Fruit fly (Drosophila melanogaster) whole organism, embryonic: ENCODE data around the gene CG7878.

ENCODE experiments used
- Atf6 ChIP-seq: fragments of 200-800 bp; sonication (Bioruptor generic); IDR thresholded peaks from 2 replicates; pipeline ENCODE4 v1.3.6; 2022; ENCODE audit warnings: missing biosample characterization, missing genetic modification characterization
- Awh ChIP-seq: fragments of 200-800 bp; sonication (Bioruptor generic); IDR thresholded peaks from 2 replicates; pipeline ENCODE4, ENCODE4 v1.3.6; 2022; ENCODE audit warnings: missing biosample characterization, missing genetic modification characterization
- B-H1 ChIP-seq: fragments of 200-800 bp; sonication (Bioruptor generic); IDR thresholded peaks from 3 replicates; pipeline ENCODE4 v1.3.6; 2022; ENCODE audit warnings: missing biosample characterization, missing genetic modification characterization
- Bteb2 ChIP-seq: fragments of 200-800 bp; sonication (Bioruptor generic); optimal IDR thresholded peaks from 2 replicates; lab custom pipeline; 2016; ENCODE audit warnings: missing biosample characterization, missing genetic modification characterization
- CG10431 ChIP-seq: fragments of 200-800 bp; sonication (Bioruptor generic); optimal IDR thresholded peaks from 3 replicates; lab custom pipeline; 2018; ENCODE audit warnings: missing biosample characterization, mild to moderate bottlenecking, missing genetic modification characterization
- CG13287 ChIP-seq: fragments of 200-800 bp; sonication (Bioruptor generic); IDR thresholded peaks from 2 replicates; pipeline ENCODE4 v1.3.6; 2022; ENCODE audit warnings: missing biosample characterization, missing genetic modification characterization; ENCODE audit not compliant: partially characterized antibody
- CG13424 ChIP-seq: fragments of 200-800 bp; sonication (Bioruptor generic); optimal IDR thresholded peaks from 2 replicates; lab custom pipeline; 2019; ENCODE audit warnings: missing biosample characterization, mild to moderate bottlenecking, missing genetic modification characterization, moderate library complexity
- CG15073 ChIP-seq: fragments of 200-800 bp; sonication (Bioruptor generic); optimal IDR thresholded peaks from 2 replicates; lab custom pipeline; 2016; ENCODE audit warnings: missing biosample characterization, missing genetic modification characterization
- CG15601 ChIP-seq: fragments of 200-800 bp; sonication (Bioruptor generic); optimal IDR thresholded peaks from 3 replicates; lab custom pipeline; 2019; ENCODE audit warnings: missing biosample characterization, mild to moderate bottlenecking, missing genetic modification characterization, moderate library complexity
- CG17361 ChIP-seq: fragments of 200-800 bp; sonication (Bioruptor generic); IDR thresholded peaks from 3 replicates; pipeline ENCODE4 v1.3.6; 2022; ENCODE audit warnings: missing biosample characterization, missing genetic modification characterization
- CG18599 ChIP-seq: fragments of 200-800 bp; sonication (Bioruptor generic); optimal IDR thresholded peaks from 3 replicates; lab custom pipeline; 2017; ENCODE audit warnings: missing biosample characterization, missing genetic modification characterization, mild to moderate bottlenecking, moderate library complexity, missing genetic modification reagents
- CG2678 ChIP-seq: fragments of 200-800 bp; sonication (Bioruptor generic); optimal IDR thresholded peaks from 3 replicates; lab custom pipeline; 2019; ENCODE audit warnings: missing biosample characterization, mild to moderate bottlenecking, missing genetic modification characterization, moderate library complexity
- CG2712 ChIP-seq: fragments of 200-800 bp; optimal IDR thresholded peaks from 3 replicates; lab custom pipeline; 2019; ENCODE audit warnings: missing biosample characterization, mild to moderate bottlenecking, missing genetic modification characterization, moderate library complexity
- CG3995 ChIP-seq: fragments of 200-800 bp; sonication (Bioruptor generic); optimal IDR thresholded peaks from 3 replicates; lab custom pipeline; 2016; ENCODE audit warnings: missing biosample characterization, missing genetic modification characterization
- CG4282 ChIP-seq: fragments of 200-800 bp; sonication (Bioruptor generic); optimal IDR thresholded peaks from 2 replicates; lab custom pipeline; 2016; ENCODE audit warnings: missing biosample characterization, missing genetic modification characterization
- CG4424 ChIP-seq: fragments of 200-800 bp; sonication (Bioruptor generic); optimal IDR thresholded peaks from 3 replicates; lab custom pipeline; 2016; ENCODE audit warnings: missing biosample characterization, missing genetic modification characterization
- CG7271 ChIP-seq: fragments of 200-800 bp; sonication (Bioruptor generic); optimal IDR thresholded peaks from 2 replicates; lab custom pipeline; 2018; ENCODE audit warnings: missing biosample characterization, mild to moderate bottlenecking, missing genetic modification characterization, moderate library complexity
- CG7372 ChIP-seq: fragments of 200-800 bp; sonication (Bioruptor generic); IDR thresholded peaks from 2 replicates; pipeline ENCODE4 v1.3.6; 2022; ENCODE audit warnings: missing biosample characterization, missing genetic modification characterization
- CG7556 ChIP-seq: fragments of 200-800 bp; sonication (Bioruptor generic); optimal IDR thresholded peaks from 2 replicates; lab custom pipeline; 2017; ENCODE audit warnings: missing biosample characterization, mild to moderate bottlenecking, missing genetic modification characterization
- CG7928 ChIP-seq: fragments of 200-800 bp; sonication (Bioruptor generic); optimal IDR thresholded peaks from 2 replicates; lab custom pipeline; 2017; ENCODE audit warnings: missing biosample characterization, mild to moderate bottlenecking, missing genetic modification characterization
- CG7987 ChIP-seq: fragments of 200-800 bp; sonication (Bioruptor generic); optimal IDR thresholded peaks from 2 replicates; lab custom pipeline; 2018; ENCODE audit warnings: missing biosample characterization, mild to moderate bottlenecking, missing genetic modification characterization, moderate library complexity
- CG9817 ChIP-seq: fragments of 200-800 bp; sonication (Bioruptor generic); optimal IDR thresholded peaks from 2 replicates; lab custom pipeline; 2018; ENCODE audit warnings: missing biosample characterization, mild to moderate bottlenecking, missing genetic modification characterization, moderate library complexity
- Dp ChIP-seq: fragments of 200-800 bp; sonication (Bioruptor generic); optimal IDR thresholded peaks from 2 replicates; lab custom pipeline; 2018; ENCODE audit warnings: missing biosample characterization, mild to moderate bottlenecking, missing genetic modification characterization, moderate library complexity
- Ets65A ChIP-seq: fragments of 200-800 bp; sonication (Bioruptor generic); peaks from one replicate; lab custom pipeline; 2016; ENCODE audit warnings: missing biosample characterization, missing genetic modification characterization
- H15 ChIP-seq: fragments of 200-800 bp; sonication (Bioruptor generic); IDR thresholded peaks from 3 replicates; pipeline ENCODE4 v1.3.6; 2022; ENCODE audit warnings: missing biosample characterization, missing genetic modification characterization
- Hmx ChIP-seq: fragments of 200-800 bp; sonication (Bioruptor generic); optimal IDR thresholded peaks from 2 replicates; lab custom pipeline; 2016; ENCODE audit warnings: missing biosample characterization, missing genetic modification characterization
- MBD-R2 ChIP-seq: fragments of 200-800 bp; sonication (Bioruptor generic); IDR thresholded peaks from 2 replicates; pipeline ENCODE4 v1.3.6; 2022; ENCODE audit warnings: missing biosample characterization, missing genetic modification characterization
- NC2α ChIP-seq: fragments of 200-800 bp; sonication (Bioruptor generic); optimal IDR thresholded peaks from 2 replicates; lab custom pipeline; 2016; ENCODE audit warnings: missing biosample characterization, missing genetic modification characterization
- NFAT ChIP-seq: fragments of 200-800 bp; sonication (Bioruptor generic); IDR thresholded peaks from 2 replicates; pipeline ENCODE4 v1.3.6; 2022; ENCODE audit warnings: missing biosample characterization, missing genetic modification characterization
- Oaz ChIP-seq: fragments of 200-800 bp; sonication (Bioruptor generic); IDR thresholded peaks from 2 replicates; pipeline ENCODE4 v1.3.6; 2022; ENCODE audit warnings: missing biosample characterization, missing genetic modification characterization
- Scr ChIP-seq: fragments of 200-800 bp; sonication (Bioruptor generic); IDR thresholded peaks from 2 replicates; pipeline ENCODE4 v1.3.6; 2022; ENCODE audit warnings: missing biosample characterization, missing genetic modification characterization; ENCODE audit not compliant: partially characterized antibody
- Stat92E ChIP-seq, 3 experiments: fragments of >200 bp in 2 of 3; fragments of 200-800 bp in 1 of 3; sonication (Bioruptor generic) in 1 of 3; optimal IDR thresholded peaks; 2 replicates each; lab custom pipeline; 2017 to 2019; ENCODE audit warnings: missing biosample characterization in 3 of 3, missing genetic modification characterization in 3 of 3, mild to moderate bottlenecking in 1 of 3, moderate library complexity in 1 of 3
- Trl ChIP-seq, 3 experiments: fragments of >200 bp in 2 of 3; fragments of 200-800 bp in 1 of 3; sonication (Bioruptor generic) in 1 of 3; optimal IDR thresholded peaks; 2 replicates in 1 of 3; 3 replicates in 2 of 3; lab custom pipeline; 2016 to 2017; ENCODE audit warnings: missing biosample characterization in 1 of 3, missing genetic modification characterization in 1 of 3
- caup ChIP-seq: fragments of 200-800 bp; sonication (Bioruptor generic); optimal IDR thresholded peaks from 3 replicates; lab custom pipeline; 2017; ENCODE audit warnings: missing biosample characterization, mild to moderate bottlenecking, missing genetic modification characterization, moderate library complexity; ENCODE audit not compliant: severe bottlenecking
- chinmo ChIP-seq: fragments of 200-800 bp; sonication (Bioruptor generic); IDR thresholded peaks from 4 replicates; pipeline ENCODE4 v1.3.6; 2022; ENCODE audit warnings: missing biosample characterization, missing genetic modification characterization; ENCODE audit not compliant: partially characterized antibody
- dysf ChIP-seq: fragments of 200-800 bp; sonication (Bioruptor generic); IDR thresholded peaks from 3 replicates; pipeline ENCODE4 v1.3.6; 2022; ENCODE audit warnings: missing biosample characterization, missing genetic modification characterization
- fd3F ChIP-seq: fragments of 200-800 bp; sonication (Bioruptor generic); optimal IDR thresholded peaks from 2 replicates; lab custom pipeline; 2018; ENCODE audit warnings: missing biosample characterization, mild to moderate bottlenecking, missing genetic modification characterization, moderate library complexity
- fd64A ChIP-seq: fragments of 200-800 bp; sonication (Bioruptor generic); optimal IDR thresholded peaks from 3 replicates; lab custom pipeline; 2018; ENCODE audit warnings: missing biosample characterization, mild to moderate bottlenecking, missing genetic modification characterization
- grau ChIP-seq: fragments of 200-800 bp; optimal IDR thresholded peaks from 3 replicates; lab custom pipeline; 2019; ENCODE audit warnings: missing biosample characterization, mild to moderate bottlenecking, missing genetic modification characterization, moderate library complexity
- inv ChIP-seq: fragments of 200-800 bp; sonication (Bioruptor generic); IDR thresholded peaks from 2 replicates; pipeline ENCODE4 v1.3.6; 2022; ENCODE audit warnings: missing biosample characterization, missing genetic modification characterization; ENCODE audit not compliant: partially characterized antibody
- pum ChIP-seq: fragments of 200-800 bp; sonication (Bioruptor generic); optimal IDR thresholded peaks from 2 replicates; lab custom pipeline; 2016; ENCODE audit warnings: missing biosample characterization, missing genetic modification characterization
- row ChIP-seq: fragments of 200-800 bp; sonication (Bioruptor generic); IDR thresholded peaks from 3 replicates; pipeline ENCODE4 v1.3.6; 2022; ENCODE audit warnings: missing biosample characterization, missing genetic modification characterization
- run ChIP-seq: fragments of 200-800 bp; sonication (Bioruptor generic); optimal IDR thresholded peaks from 3 replicates; lab custom pipeline; 2018; ENCODE audit warnings: missing biosample characterization, mild to moderate bottlenecking, missing genetic modification characterization
- sens-2 ChIP-seq: fragments of 200-800 bp; sonication (Bioruptor generic); IDR thresholded peaks from 2 replicates; pipeline ENCODE4 v1.3.6; 2022; ENCODE audit warnings: missing biosample characterization, missing genetic modification characterization
- sna ChIP-seq: fragments of 200-800 bp; sonication (Bioruptor generic); IDR thresholded peaks from 2 replicates; pipeline ENCODE4 v1.3.6; 2022; ENCODE audit warnings: missing biosample characterization, missing genetic modification characterization; ENCODE audit not compliant: partially characterized antibody
- sr ChIP-seq: fragments of 200-800 bp; sonication (Bioruptor generic); IDR thresholded peaks from 3 replicates; pipeline ENCODE4 v1.3.6; 2022; ENCODE audit warnings: missing biosample characterization, missing genetic modification characterization
- tin ChIP-seq: fragments of 200-800 bp; sonication (Bioruptor generic); optimal IDR thresholded peaks from 3 replicates; lab custom pipeline; 2016; ENCODE audit warnings: missing biosample characterization, missing genetic modification characterization
- tx ChIP-seq: fragments of 200-800 bp; sonication (Bioruptor generic); optimal IDR thresholded peaks from 2 replicates; lab custom pipeline; 2016; ENCODE audit warnings: missing biosample characterization, missing genetic modification characterization
- vnd ChIP-seq: fragments of 200-800 bp; sonication (Bioruptor generic); IDR thresholded peaks from 3 replicates; pipeline ENCODE4 v1.3.6; 2022; ENCODE audit warnings: missing biosample characterization, missing genetic modification characterization; ENCODE audit not compliant: partially characterized antibody
- wor ChIP-seq: fragments of 200-800 bp; sonication (Bioruptor generic); IDR thresholded peaks from 2 replicates; pipeline ENCODE4 v1.3.6; 2022; ENCODE audit warnings: missing biosample characterization, missing genetic modification characterization
- zfh1 ChIP-seq: fragments of 200-800 bp; sonication (Bioruptor generic); IDR thresholded peaks from 3 replicates; pipeline ENCODE4 v1.3.6; 2022; ENCODE audit warnings: missing biosample characterization, missing genetic modification characterization

Gene CG7878

DNA sequence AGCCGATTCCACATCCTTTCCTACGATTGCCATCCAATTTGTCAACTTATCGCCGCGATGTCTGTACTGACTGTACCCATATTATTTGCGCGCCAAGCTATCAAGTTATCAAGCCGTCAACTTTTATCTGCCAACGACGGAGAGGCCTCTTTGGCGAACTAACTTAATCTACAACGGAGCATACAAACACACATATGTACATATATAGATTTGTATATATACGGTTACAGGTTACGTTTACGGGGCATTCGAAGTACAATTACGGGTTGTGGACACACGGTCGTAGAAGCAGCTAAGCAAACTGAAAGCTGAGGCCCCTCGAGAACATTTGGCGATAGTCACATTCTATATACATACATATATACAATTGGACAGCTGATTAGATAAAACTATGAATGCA, 7.3 kb upstream of the CG7878 start (continued):
- TF ChIP-seq sna (no peak), inv (no peak), CG7271 (no peak), NFAT (GFP tag; lab: Robert Waterston, UW) (no peak), sr (GFP tag; lab: Robert Waterston, UW) (no peak), chinmo (GFP tag; lab: Robert Waterston, UW) (no peak), pum (GFP tag; lab: Kevin White, UChicago) (no peak), H15 (GFP tag; lab: Robert Waterston, UW) (no peak), Hmx (no peak), tin (GFP tag; lab: Kevin White, UChicago) (no peak), grau (tag; lab: Kevin White, UChicago) (peak; percentile 14), CG18599 (GFP tag; lab: Kevin White, UChicago) (peak; percentile 85), CG3995 (no peak), caup (GFP tag; lab: Kevin White, UChicago) (peak; percentile 69), Scr (GFP tag; lab: Robert Waterston, UW) (no peak), CG7556 (GFP tag; lab: Kevin White, UChicago) (peak; percentile 18), MBD-R2 (GFP tag; lab: Robert Waterston, UW) (no peak), CG2678 (tag; lab: Kevin White, UChicago) (peak; percentile 67), CG7372 (no peak), B-H1 (GFP tag; lab: Robert Waterston, UW) (no peak), dysf (GFP tag; lab: Robert Waterston, UW) (no peak), Stat92E (GFP tag; optimal IDR thresholded peaks at IDR 0.05; lab: Kevin White, UChicago) (no peak), vnd (GFP tag; lab: Robert Waterston, UW) (no peak), CG17361 (GFP tag; lab: Robert Waterston, UW) (no peak), CG15073 (GFP tag; lab: Kevin White, UChicago) (no peak), sens-2 (GFP tag; lab: Robert Waterston, UW) (no peak), run (tag; lab: Kevin White, UChicago) (no peak), CG4424 (GFP tag; lab: Kevin White, UChicago) (no peak), CG13287 (GFP tag; lab: Robert Waterston, UW) (no peak), fd64A (peak; percentile 9), CG7987 (GFP tag; lab: Kevin White, UChicago) (peak; percentile 61), CG4282 (GFP tag; lab: Kevin White, UChicago) (no peak), Trl (optimal IDR thresholded peaks at IDR 0.05; lab: Kevin White, UChicago) (no peak), Trl (GFP tag; optimal IDR thresholded peaks at IDR 0.05; lab: Kevin White, UChicago) (no peak), CG10431 (GFP tag; lab: Kevin White, UChicago) (no peak), wor (GFP tag; lab: Robert Waterston, UW) (no peak), CG13424 (no peak), tx (no peak), NC2α (no peak), row (GFP tag; lab: Robert Waterston, UW) (no peak), Bteb2 (GFP tag; lab: Kevin White, UChicago) (peak; percentile 12), Oaz (GFP tag; lab: Robert Waterston, UW) (no peak), Atf6 (GFP tag; lab: Robert Waterston, UW) (peak; percentile 56; the same call in 1 of the 2 replicates), CG15601 (tag; lab: Kevin White, UChicago) (peak; percentile 32), CG9817 (tag; lab: Kevin White, UChicago) (peak; percentile 5), zfh1 (GFP tag; lab: Robert Waterston, UW) (no peak), fd3F (GFP tag; lab: Kevin White, UChicago) (peak; percentile 57), Dp (GFP tag; lab: Kevin White, UChicago) (no peak), CG7928 (GFP tag; lab: Kevin White, UChicago) (peak; percentile 29), CG2712 (tag; lab: Kevin White, UChicago) (no peak), Awh (GFP tag; lab: Robert Waterston, UW) (no peak), Ets65A (GFP tag; lab: Kevin White, UChicago) (no peak)
